Worm (Caenorhabditis elegans) whole organism, midembryonic: ENCODE data around the gene fbxb-65.

Source experiments
- T22C8.4 ChIP-seq: fragments of 200-800 bp; sonication (Bioruptor generic); IDR thresholded peaks from 2 replicates; pipeline ENCODE4 v1.3.6; 2022; ENCODE audit warnings: missing genetic modification characterization, missing compliant biosample characterization
- cog-1 ChIP-seq: sonication (generic microtip); optimal IDR thresholded peaks from 2 replicates; lab custom pipeline; 2016; ENCODE audit warnings: missing genetic modification characterization, missing compliant biosample characterization
- flt-1 ChIP-seq: fragments of 200-800 bp; sonication (Bioruptor generic); IDR thresholded peaks from 2 replicates; pipeline ENCODE4 v1.3.6; 2022; ENCODE audit warnings: missing genetic modification characterization, missing compliant biosample characterization
- klf-2 ChIP-seq: fragments of 200-800 bp; sonication (Bioruptor generic); conservative IDR thresholded peaks from 2 replicates; pipeline ENCODE4 v1.3.6; 2022; ENCODE audit warnings: missing genetic modification reagents, missing genetic modification characterization, missing compliant biosample characterization
- med-1 ChIP-seq: sonication (generic microtip); optimal IDR thresholded peaks from 2 replicates; lab custom pipeline; 2017; ENCODE audit warnings: missing genetic modification characterization, mild to moderate bottlenecking, missing compliant biosample characterization, antibody characterized with exemption, missing genetic modification reagents; ENCODE audit not compliant: insufficient read depth
- ref-1 ChIP-seq: fragments of 200-800 bp; sonication (Bioruptor generic); conservative IDR thresholded peaks from 2 replicates; pipeline ENCODE4 v1.3.6; 2022; ENCODE audit warnings: missing genetic modification reagents, missing genetic modification characterization, missing compliant biosample characterization
- tab-1 ChIP-seq: fragments of 200-800 bp; sonication (Bioruptor generic); IDR thresholded peaks from 2 replicates; pipeline ENCODE4 v1.3.6; 2022; ENCODE audit warnings: missing genetic modification characterization, missing compliant biosample characterization
- ztf-23 ChIP-seq: fragments of 200-800 bp; sonication (Bioruptor generic); IDR thresholded peaks from 2 replicates; pipeline ENCODE4 v1.3.6; 2022; ENCODE audit warnings: missing genetic modification reagents, missing genetic modification characterization, missing compliant biosample characterization
- ztf-29 ChIP-seq: fragments of 200-800 bp; sonication (Bioruptor generic); IDR thresholded peaks from 2 replicates; pipeline ENCODE4 v1.3.6; 2022; ENCODE audit warnings: missing genetic modification reagents, missing genetic modification characterization, missing compliant biosample characterization

fbxb-65 gene

DNA sequence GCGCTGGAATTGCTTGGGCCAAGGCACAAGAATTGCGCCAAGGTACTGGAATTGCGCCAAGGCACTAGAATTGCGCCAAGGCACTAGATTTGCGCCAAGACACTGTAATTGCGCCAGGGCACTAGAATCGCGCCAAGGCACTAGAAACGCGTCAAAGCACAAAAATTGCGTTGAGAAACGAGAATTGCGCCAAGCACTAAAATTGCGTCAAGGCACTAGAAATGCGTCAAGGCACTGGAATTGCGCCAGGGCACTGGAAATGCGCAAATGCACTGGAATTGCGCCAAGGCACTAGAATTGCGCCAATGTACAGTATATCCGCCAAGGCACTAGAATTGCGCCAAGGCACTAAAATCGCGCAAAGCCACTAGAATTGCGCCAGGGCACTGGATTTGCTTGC lies 42.4 kb downstream of the fbxb-65 start:
- no peak for TF ChIP-seq ref-1
- TF ChIP-seq klf-2 (GFP tag; lab: Robert Waterston, UW) = no peak
- TF ChIP-seq T22C8.4 (GFP tag; lab: Robert Waterston, UW) = 0 out of 2 replicates have a peak, but pooled peaks have one; percentile 3
- TF ChIP-seq ztf-29 (GFP tag; lab: Robert Waterston, UW) = no peak
- no peak for TF ChIP-seq med-1 (GFP tag; lab: Kevin White, UChicago)

- TF ChIP-seq flt-1 (GFP tag; lab: Robert Waterston, UW) (no peak), klf-2 (GFP tag; lab: Robert Waterston, UW) (no peak), med-1 (GFP tag; lab: Kevin White, UChicago) (no peak), tab-1 (GFP tag; lab: Robert Waterston, UW) (no peak), ztf-29 (GFP tag; lab: Robert Waterston, UW) (no peak), ref-1 (no peak), cog-1 (tag; lab: Kevin White, UChicago) (no peak), T22C8.4 (GFP tag; lab: Robert Waterston, UW) (no peak), ztf-23 (no peak)
These were observed 47.7 kb downstream of the fbxb-65 start, which contains the start of gene nceh-1 for ce11 chrV:19377014-19377494. Gene nceh-1, plus strand, starts transcription at chrV:19377444.
